Worm (Caenorhabditis elegans) whole organism, L4 larva: ENCODE results near the gene clec-165.
A peak's percentile ranks its signal among the peaks of the same experiment; 100 is the strongest.

Experiments
- D1046.2 ChIP-seq: fragments of 200-800 bp; sonication (Bioruptor generic); IDR thresholded peaks from 2 replicates; pipeline ENCODE4 v1.3.6; 2022; ENCODE audit warnings: missing genetic modification characterization, missing compliant biosample characterization
- T26A8.4 ChIP-seq: fragments of 200-800 bp; sonication (Bioruptor generic); IDR thresholded peaks from 2 replicates; pipeline ENCODE4 v1.3.6; 2022; ENCODE audit warnings: missing genetic modification characterization, missing compliant biosample characterization
- Y48G9A.11 ChIP-seq: fragments of 200-800 bp; sonication (Bioruptor generic); IDR thresholded peaks from 2 replicates; pipeline ENCODE4 v1.3.6; 2022; ENCODE audit warnings: missing genetic modification reagents, missing genetic modification characterization, missing compliant biosample characterization
- ama-1 ChIP-seq: fragments of 150-350 bp; optimal IDR thresholded peaks from 2 replicates; lab custom pipeline; 2014; ENCODE audit warnings: inconsistent platforms, mixed read lengths
- ceh-82 ChIP-seq: sonication (generic microtip); optimal IDR thresholded peaks from 2 replicates; lab custom pipeline; 2017; ENCODE audit warnings: missing biosample characterization, missing genetic modification characterization
- dmd-6 ChIP-seq: fragments of 200-800 bp; sonication (Bioruptor generic); IDR thresholded peaks from 2 replicates; pipeline ENCODE4 v1.3.6; 2022; ENCODE audit warnings: missing genetic modification reagents, missing genetic modification characterization, missing compliant biosample characterization
- set-16 ChIP-seq: fragments of 200-800 bp; sonication (Bioruptor generic); IDR thresholded peaks from 2 replicates; pipeline ENCODE4 v1.3.6; 2022; ENCODE audit warnings: missing genetic modification reagents, missing genetic modification characterization, missing compliant biosample characterization
- ztf-11 ChIP-seq: fragments of 150-350 bp; optimal IDR thresholded peaks from 2 replicates; lab custom pipeline; 2014; ENCODE audit warnings: missing biosample characterization, missing genetic modification characterization

DNA sequence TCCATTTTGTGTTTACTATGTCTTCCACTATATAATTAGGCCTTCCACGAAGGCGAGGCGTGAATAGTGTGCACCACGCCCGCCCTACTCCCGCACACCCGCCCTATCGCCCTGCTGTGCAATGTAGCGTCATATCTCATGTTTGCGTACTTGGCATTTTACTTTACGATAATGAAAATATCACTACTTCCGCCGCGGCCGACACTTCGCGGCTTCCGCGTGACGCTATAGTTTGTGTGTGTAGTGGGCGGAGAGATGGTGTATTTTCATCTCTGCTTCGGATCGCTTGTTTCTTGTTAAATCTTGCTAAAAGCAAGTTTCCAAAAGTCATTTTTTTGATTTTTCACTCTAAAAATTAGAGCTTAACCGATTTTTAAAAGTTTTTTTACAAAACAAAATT lies 13.8 kb upstream of the clec-165 start:
- TF ChIP-seq ama-1 (no peak), dmd-6 (GFP tag; lab: Robert Waterston, UW) (no peak), set-16 (GFP tag; lab: Robert Waterston, UW) (no peak), ztf-11 (tag; lab: Kevin White, UChicago) (no peak), ceh-82 (tag; lab: Kevin White, UChicago) (no peak), D1046.2 (no peak), T26A8.4 (GFP tag; lab: Robert Waterston, UW) (no peak), Y48G9A.11 (GFP tag; lab: Robert Waterston, UW) (0 out of 2 replicates have a peak, but pooled peaks have one; percentile 44)
